Fruit fly (Drosophila melanogaster) whole organism, wandering third instar larva: Measurements from ENCODE around the gene ppk11.
A peak's percentile ranks its signal among the peaks of the same experiment; 100 is the strongest.

ENCODE experiments used
- Abd-B ChIP-seq: fragments of >200 bp; optimal IDR thresholded peaks from 2 replicates; lab custom pipeline; 2017; ENCODE audit warnings: missing biosample characterization, missing genetic modification characterization
- CG32264 ChIP-seq: fragments of 200-800 bp; sonication (Bioruptor generic); optimal IDR thresholded peaks from 2 replicates; lab custom pipeline; 2016; ENCODE audit warnings: missing biosample characterization, missing genetic modification characterization
- CG9705 ChIP-seq: fragments of 200-800 bp; sonication (Bioruptor generic); optimal IDR thresholded peaks from 2 replicates; lab custom pipeline; 2018; ENCODE audit warnings: missing biosample characterization, mild to moderate bottlenecking, missing genetic modification characterization
- CrebA ChIP-seq: fragments of 200-800 bp; sonication (Bioruptor generic); optimal IDR thresholded peaks from 2 replicates; lab custom pipeline; 2016; ENCODE audit warnings: missing biosample characterization, mild to moderate bottlenecking, missing genetic modification characterization, borderline replicate concordance
- Dfd ChIP-seq: fragments of >200 bp; optimal IDR thresholded peaks from 2 replicates; lab custom pipeline; 2017; ENCODE audit warnings: missing biosample characterization, missing genetic modification characterization
- Dif ChIP-seq: fragments of 200-275, 200-300 bp; sonication (Bioruptor generic); optimal IDR thresholded peaks from 2 replicates; lab custom pipeline; 2018; ENCODE audit warnings: missing biosample characterization, missing genetic modification characterization; ENCODE audit not compliant: partially characterized antibody
- GATAd ChIP-seq: sonication (Bioruptor generic); optimal IDR thresholded peaks from 2 replicates; lab custom pipeline; 2016; ENCODE audit warnings: missing biosample characterization, missing genetic modification characterization
- HLH106 ChIP-seq: fragments of 200-800 bp; optimal IDR thresholded peaks from 3 replicates; lab custom pipeline; 2019; ENCODE audit warnings: missing biosample characterization, mild to moderate bottlenecking, missing genetic modification characterization, moderate library complexity
- Hnf4 ChIP-seq: fragments of 200-800 bp; sonication (Bioruptor generic); optimal IDR thresholded peaks from 2 replicates; lab custom pipeline; 2016; ENCODE audit warnings: missing biosample characterization, mild to moderate bottlenecking, missing genetic modification characterization
- Hr78 ChIP-seq: fragments of >200 bp; optimal IDR thresholded peaks from 2 replicates; lab custom pipeline; 2017; ENCODE audit warnings: missing biosample characterization, missing genetic modification characterization
- Hr83 ChIP-seq: fragments of 200-300 bp; sonication (Bioruptor generic); optimal IDR thresholded peaks from 2 replicates; lab custom pipeline; 2016; ENCODE audit warnings: missing biosample characterization, mild to moderate bottlenecking, missing genetic modification characterization, moderate library complexity; ENCODE audit not compliant: poor library complexity, severe bottlenecking
- Jra ChIP-seq: sonication (Bioruptor generic); optimal IDR thresholded peaks from 2 replicates; lab custom pipeline; 2016; ENCODE audit warnings: missing biosample characterization, missing genetic modification characterization
- Mio ChIP-seq: sonication (Bioruptor generic); optimal IDR thresholded peaks from 2 replicates; lab custom pipeline; 2016; ENCODE audit warnings: missing biosample characterization, missing genetic modification characterization
- Myc ChIP-seq: fragments of >200 bp; optimal IDR thresholded peaks from 2 replicates; lab custom pipeline; 2017
- N ChIP-seq: fragments of >200 bp; optimal IDR thresholded peaks from 2 replicates; lab custom pipeline; 2018; ENCODE audit warnings: missing biosample characterization, missing external identifiers, missing genetic modification characterization
- OdsH ChIP-seq: fragments of 200-800 bp; sonication (Bioruptor generic); optimal IDR thresholded peaks from 2 replicates; lab custom pipeline; 2016; ENCODE audit warnings: missing biosample characterization, mild to moderate bottlenecking, missing genetic modification characterization
- Rel ChIP-seq, 2 experiments: fragments of 200-800 bp; sonication (Bioruptor generic) in 1 of 2; optimal IDR thresholded peaks; 2 replicates in 1 of 2; 3 replicates in 1 of 2; lab custom pipeline; 2016 to 2019; ENCODE audit warnings: mild to moderate bottlenecking in 2 of 2, missing biosample characterization in 2 of 2, missing genetic modification characterization in 2 of 2, moderate library complexity in 1 of 2
- Sp1 ChIP-seq: fragments of 200-800 bp; sonication (Bioruptor generic); optimal IDR thresholded peaks from 3 replicates; lab custom pipeline; 2019; ENCODE audit warnings: missing biosample characterization, mild to moderate bottlenecking, missing genetic modification characterization, moderate library complexity
- Vsx2 ChIP-seq: fragments of 200-300, 225-300 bp; sonication (Bioruptor generic); optimal IDR thresholded peaks from 2 replicates; lab custom pipeline; 2018; ENCODE audit warnings: missing biosample characterization, missing genetic modification characterization; ENCODE audit not compliant: partially characterized antibody
- br ChIP-seq: fragments of 200-800 bp; sonication (Bioruptor generic); optimal IDR thresholded peaks from 2 replicates; lab custom pipeline; 2016; ENCODE audit warnings: missing biosample characterization, missing genetic modification characterization
- brk ChIP-seq: fragments of 200-800 bp; sonication (Bioruptor generic); optimal IDR thresholded peaks from 2 replicates; lab custom pipeline; 2016; ENCODE audit warnings: missing biosample characterization, mild to moderate bottlenecking, missing genetic modification characterization
- dl ChIP-seq, 2 experiments: fragments of 175-275, 200-275 bp in 1 of 2; fragments of 200-275 bp in 1 of 2; sonication (Bioruptor generic); optimal IDR thresholded peaks; lab custom pipeline; 2018; ENCODE audit warnings: mild to moderate bottlenecking in 2 of 2, missing biosample characterization in 2 of 2, missing genetic modification characterization in 2 of 2, moderate library complexity in 2 of 2; ENCODE audit not compliant: partially characterized antibody in 2 of 2, insufficient read depth in 1 of 2
- dmrt93B ChIP-seq: fragments of 200-800 bp; sonication (Bioruptor generic); optimal IDR thresholded peaks from 2 replicates; lab custom pipeline; 2018; ENCODE audit warnings: missing biosample characterization, mild to moderate bottlenecking, missing genetic modification characterization
- dsf ChIP-seq: sonication (Bioruptor generic); optimal IDR thresholded peaks from 2 replicates; lab custom pipeline; 2016; ENCODE audit warnings: missing biosample characterization, missing genetic modification characterization, borderline replicate concordance
- ey ChIP-seq: fragments of 200-800 bp; sonication (Bioruptor generic); optimal IDR thresholded peaks from 2 replicates; lab custom pipeline; 2016; ENCODE audit warnings: missing biosample characterization, missing genetic modification characterization
- foxo ChIP-seq, 2 experiments: fragments of 200-800 bp; sonication (Bioruptor generic); optimal IDR thresholded peaks; 2 replicates in 1 of 2; 3 replicates in 1 of 2; lab custom pipeline; 2016 to 2017; ENCODE audit warnings: missing biosample characterization in 2 of 2, missing genetic modification characterization in 2 of 2
- fru ChIP-seq: fragments of 200-800 bp; sonication (Bioruptor generic); optimal IDR thresholded peaks from 3 replicates; lab custom pipeline; 2016; ENCODE audit warnings: missing biosample characterization, mild to moderate bottlenecking, missing genetic modification characterization
- h ChIP-seq: fragments of 200-800 bp; sonication (Bioruptor generic); optimal IDR thresholded peaks from 3 replicates; lab custom pipeline; 2016; ENCODE audit warnings: missing biosample characterization, mild to moderate bottlenecking, missing genetic modification characterization
- jim ChIP-seq: fragments of 175-275, 200-325 bp; sonication (Bioruptor generic); optimal IDR thresholded peaks from 2 replicates; lab custom pipeline; 2016; ENCODE audit warnings: missing biosample characterization, mild to moderate bottlenecking, missing genetic modification characterization
- lola ChIP-seq: fragments of >200 bp; optimal IDR thresholded peaks from 2 replicates; lab custom pipeline; 2017; ENCODE audit warnings: missing biosample characterization, missing genetic modification characterization
- pan ChIP-seq: fragments of >200 bp; optimal IDR thresholded peaks from 2 replicates; lab custom pipeline; 2017
- psq ChIP-seq: fragments of 200-800 bp; sonication (Bioruptor generic); optimal IDR thresholded peaks from 3 replicates; lab custom pipeline; 2017; ENCODE audit warnings: missing biosample characterization, mild to moderate bottlenecking, missing genetic modification characterization, moderate library complexity
- rgr ChIP-seq: fragments of 200-800 bp; sonication (Bioruptor generic); optimal IDR thresholded peaks from 3 replicates; lab custom pipeline; 2016; ENCODE audit warnings: missing biosample characterization, mild to moderate bottlenecking, missing genetic modification characterization
- sage ChIP-seq: fragments of 200-800 bp; sonication (Bioruptor generic); optimal IDR thresholded peaks from 2 replicates; lab custom pipeline; 2016; ENCODE audit warnings: missing biosample characterization, mild to moderate bottlenecking, missing genetic modification characterization
- sv ChIP-seq: fragments of 200-800 bp; sonication (Bioruptor generic); optimal IDR thresholded peaks from 3 replicates; lab custom pipeline; 2016; ENCODE audit warnings: missing biosample characterization, missing genetic modification characterization
- tai ChIP-seq: sonication (Bioruptor generic); optimal IDR thresholded peaks from 2 replicates; lab custom pipeline; 2016; ENCODE audit warnings: missing biosample characterization, missing genetic modification characterization
- usp ChIP-seq: fragments of >200 bp; optimal IDR thresholded peaks from 2 replicates; lab custom pipeline; 2017; ENCODE audit warnings: missing biosample characterization, missing genetic modification characterization
- woc ChIP-seq: sonication (Bioruptor generic); optimal IDR thresholded peaks from 2 replicates; lab custom pipeline; 2016; ENCODE audit warnings: missing biosample characterization, mild to moderate bottlenecking, missing genetic modification characterization

ppk11 gene

dm6 chr2L:9757990-9758814 is 16.6 kb downstream of the ppk11 start, which contains the start of gene zf30C:
zf30C (plus strand) TSS chr2L:9758342.
- no peak for TF ChIP-seq sage (GFP tag; lab: Kevin White, UChicago)
- TF ChIP-seq Dfd (GFP tag; lab: Kevin White, UChicago) = no peak
- no peak for TF ChIP-seq pan (lab: Kevin White, UChicago)
- TF ChIP-seq rgr (GFP tag; lab: Kevin White, UChicago) = peak; percentile 94
- TF ChIP-seq sv (GFP tag; lab: Kevin White, UChicago) = peak; percentile 84
- no peak for TF ChIP-seq tai (GFP tag; lab: Kevin White, UChicago)
- TF ChIP-seq Myc (lab: Kevin White, UChicago) = peak; percentile 65
- TF ChIP-seq Vsx2 (GFP tag; lab: Kevin White, UChicago) = no peak
- peak; percentile 96 for TF ChIP-seq Hnf4 (GFP tag; lab: Kevin White, UChicago)
- peak; percentile 93 for TF ChIP-seq jim (GFP tag; lab: Kevin White, UChicago)
- peak; percentile 99 for TF ChIP-seq Hr83 (GFP tag; lab: Kevin White, UChicago)
- TF ChIP-seq CrebA (GFP tag; lab: Kevin White, UChicago) = no peak
- TF ChIP-seq foxo (GFP tag; optimal IDR thresholded peaks at IDR 0.05; lab: Kevin White, UChicago) = peak; percentile 44 to 96
- no peak for TF ChIP-seq Abd-B (GFP tag; lab: Kevin White, UChicago)
- TF ChIP-seq Sp1 (GFP tag; lab: Kevin White, UChicago) = peak; percentile 77
- peak; percentile 94 for TF ChIP-seq h (GFP tag; lab: Kevin White, UChicago)
- TF ChIP-seq fru (GFP tag; lab: Kevin White, UChicago) = peak; percentile 90
- TF ChIP-seq woc = peak; percentile 74
- peak; percentile 58 for TF ChIP-seq dmrt93B (GFP tag; lab: Kevin White, UChicago)
- TF ChIP-seq brk (GFP tag; lab: Kevin White, UChicago) = no peak
- TF ChIP-seq N (GFP tag; lab: Kevin White, UChicago) = no peak
- peak; percentile 78 for TF ChIP-seq dsf (GFP tag; lab: Kevin White, UChicago)
- TF ChIP-seq Hr78 = no peak
- peak; percentile 94 for TF ChIP-seq ey
- TF ChIP-seq Jra (GFP tag; lab: Kevin White, UChicago) = peak; percentile 95
- no peak for TF ChIP-seq usp (GFP tag; lab: Kevin White, UChicago)
- peak; percentile 75 for TF ChIP-seq HLH106
- TF ChIP-seq lola (GFP tag; lab: Kevin White, UChicago) = no peak
- TF ChIP-seq dl (GFP tag; optimal IDR thresholded peaks at IDR 0.05; lab: Kevin White, UChicago; ENCODE audit: insufficient read depth in 1 of 2, partially characterized antibody in 2 of 2) = no peak
- TF ChIP-seq Dif = no peak
- peak; percentile 89 for TF ChIP-seq OdsH (GFP tag; lab: Kevin White, UChicago)
- peak; percentile 81 for TF ChIP-seq psq
- peak; percentile 59 for TF ChIP-seq CG9705
- peak; percentile 61 for TF ChIP-seq Mio
- TF ChIP-seq br (GFP tag; lab: Kevin White, UChicago) = peak; percentile 90
- TF ChIP-seq GATAd = peak; percentile 57
- TF ChIP-seq Rel (GFP tag; optimal IDR thresholded peaks at IDR 0.05; lab: Kevin White, UChicago) = no peak
- peak; percentile 12 for TF ChIP-seq Rel (tag; optimal IDR thresholded peaks at IDR 0.05; lab: Kevin White, UChicago)
- peak; percentile 75 for TF ChIP-seq CG32264

- TF ChIP-seq Sp1 (GFP tag; lab: Kevin White, UChicago) (no peak), Mio (no peak), sage (GFP tag; lab: Kevin White, UChicago) (no peak), Dfd (GFP tag; lab: Kevin White, UChicago) (no peak), lola (GFP tag; lab: Kevin White, UChicago) (no peak), h (GFP tag; lab: Kevin White, UChicago) (no peak), woc (no peak), GATAd (no peak), HLH106 (no peak), Hr83 (GFP tag; lab: Kevin White, UChicago) (no peak), Dif (no peak), br (GFP tag; lab: Kevin White, UChicago) (no peak)
Observed at dm6 chr2L:9754817-9755216, 20.0 kb downstream of the ppk11 start.
